Worm (Caenorhabditis elegans): ENCODE data around the gene F42F12.14.

Gene F42F12.14

ce11 chrX:12362951-12363486 is 14.6 kb downstream of the F42F12.14 start (continued):
- TF ChIP-seq dve-1 (tag; optimal IDR thresholded peaks at IDR 0.05; ENCODE audit: insufficient read depth) (peak; percentile 100), cey-2 (tag; optimal IDR thresholded peaks at IDR 0.05; ENCODE audit: borderline replicate concordance, insufficient read depth) (peak; percentile 86), nhr-237 (tag; optimal IDR thresholded peaks at IDR 0.05) (peak; percentile 90), Y75B8A.6 (GFP tag; IDR thresholded peaks at IDR 0.05) (no peak), nhr-28 (tag; optimal IDR thresholded peaks at IDR 0.05) (peak; percentile 91)

- TF ChIP-seq nhr-48 (tag; optimal IDR thresholded peaks at IDR 0.05): no peak
Observed at ce11 chrX:12364804-12365203, 16.4 kb downstream of the F42F12.14 start, which contains the start of gene F19H6.5. F19H6.5 (minus strand) TSS chrX:12364904.

ce11 chrX:12365388-12365787 is 17.0 kb downstream of the F42F12.14 start, which contains the start of gene F19H6.4:
F19H6.4 (plus strand) TSS chrX:12365688.
- TF ChIP-seq pha-4 (GFP tag; IDR thresholded peaks at IDR 0.05) (no peak), pha-4 (tag; optimal IDR thresholded peaks at IDR 0.05) (no peak), daf-8 (GFP tag; IDR thresholded peaks at IDR 0.05) (no peak), nhr-237 (tag; optimal IDR thresholded peaks at IDR 0.05) (no peak), lin-38 (GFP tag; IDR thresholded peaks at IDR 0.05) (no peak), lin-39 (tag; optimal IDR thresholded peaks at IDR 0.05) (no peak), ceh-20 (GFP tag; IDR thresholded peaks at IDR 0.05) (no peak), mxl-2 (GFP tag; conservative IDR thresholded peaks at IDR 0.05) (no peak), daf-16 (GFP tag; optimal IDR thresholded peaks at IDR 0.05) (no peak), daf-16 (tag; optimal IDR thresholded peaks at IDR 0.05) (no peak), madf-5 (GFP tag; IDR thresholded peaks at IDR 0.05) (no peak), F49E8.2 (tag; optimal IDR thresholded peaks at IDR 0.05; ENCODE audit: borderline replicate concordance) (no peak), gei-8 (GFP tag; optimal IDR thresholded peaks at IDR 0.05) (no peak), set-16 (GFP tag; IDR thresholded peaks at IDR 0.05) (no peak), spr-1 (tag; optimal IDR thresholded peaks at IDR 0.05) (no peak), cey-2 (tag; optimal IDR thresholded peaks at IDR 0.05; ENCODE audit: borderline replicate concordance, insufficient read depth) (no peak), ctbp-1 (GFP tag; IDR thresholded peaks at IDR 0.05) (no peak), ceh-44 (GFP tag; IDR thresholded peaks at IDR 0.05) (no peak), dpl-1 (GFP tag; optimal IDR thresholded peaks at IDR 0.05) (no peak), ceh-28 (tag; optimal IDR thresholded peaks at IDR 0.05) (no peak), zip-11 (GFP tag; IDR thresholded peaks at IDR 0.05) (no peak), fkh-10 (GFP tag; optimal IDR thresholded peaks at IDR 0.05) (no peak)

- no peak for TF ChIP-seq ama-1 (optimal IDR thresholded peaks at IDR 0.05)
- TF ChIP-seq vab-7 (GFP tag; IDR thresholded peaks at IDR 0.05): peak; percentile 75
- TF ChIP-seq F10B5.3 (tag; optimal IDR thresholded peaks at IDR 0.05): no peak
- TF ChIP-seq ceh-82 (tag; optimal IDR thresholded peaks at IDR 0.05): no peak
- peak; percentile 49 for TF ChIP-seq hlh-30 (tag; optimal IDR thresholded peaks at IDR 0.05; ENCODE audit: insufficient read depth)
- peak; percentile 24; the same call in 1 of the 2 replicates for TF ChIP-seq tra-1 (GFP tag; IDR thresholded peaks at IDR 0.05)
- TF ChIP-seq arid-1 (GFP tag; conservative IDR thresholded peaks at IDR 0.05): peak; percentile 73
- TF ChIP-seq sdz-12 (GFP tag; optimal IDR thresholded peaks at IDR 0.05): no peak
- TF ChIP-seq mdt-29 (GFP tag; IDR thresholded peaks at IDR 0.05): no peak
- TF ChIP-seq T26A8.4 (GFP tag; IDR thresholded peaks at IDR 0.05): no peak; the same call in 1 of the 2 replicates
- no peak for TF ChIP-seq ztf-11 (tag; optimal IDR thresholded peaks at IDR 0.05)
- no peak for TF ChIP-seq nhr-25 (tag; optimal IDR thresholded peaks at IDR 0.05; ENCODE audit: borderline replicate concordance, insufficient read depth)
- no peak for TF ChIP-seq ceh-62 (tag; optimal IDR thresholded peaks at IDR 0.05)
- no peak for TF ChIP-seq zag-1 (tag; optimal IDR thresholded peaks at IDR 0.05)
- peak; percentile 88 for TF ChIP-seq lim-7 (GFP tag; IDR thresholded peaks at IDR 0.05)
- TF ChIP-seq nhr-28 (tag; optimal IDR thresholded peaks at IDR 0.05): no peak
- TF ChIP-seq snpc-1.2 (GFP tag; IDR thresholded peaks at IDR 0.05): peak; percentile 84
- peak in 1 of 2 experiments; percentile 27 for TF ChIP-seq hif-1 (tag; optimal IDR thresholded peaks at IDR 0.05)
- TF ChIP-seq ZK546.5 (tag; optimal IDR thresholded peaks at IDR 0.05): no peak
- TF ChIP-seq dve-1 (tag; optimal IDR thresholded peaks at IDR 0.05; ENCODE audit: insufficient read depth): no peak
- no peak for TF ChIP-seq lin-38 (GFP tag; IDR thresholded peaks at IDR 0.05)
- TF ChIP-seq D1046.2 (GFP tag; IDR thresholded peaks at IDR 0.05): no peak
- peak; percentile 82 for TF ChIP-seq egl-43 (GFP tag; IDR thresholded peaks at IDR 0.05)
- TF ChIP-seq ctbp-1 (GFP tag; IDR thresholded peaks at IDR 0.05): peak; percentile 68; the same call in 1 of the 2 replicates
Observed at ce11 chrX:12367498-12367897, 19.1 kb downstream of the F42F12.14 start.
